Worm (Caenorhabditis elegans): ENCODE results near the gene Y22D7AL.6.

DNA sequence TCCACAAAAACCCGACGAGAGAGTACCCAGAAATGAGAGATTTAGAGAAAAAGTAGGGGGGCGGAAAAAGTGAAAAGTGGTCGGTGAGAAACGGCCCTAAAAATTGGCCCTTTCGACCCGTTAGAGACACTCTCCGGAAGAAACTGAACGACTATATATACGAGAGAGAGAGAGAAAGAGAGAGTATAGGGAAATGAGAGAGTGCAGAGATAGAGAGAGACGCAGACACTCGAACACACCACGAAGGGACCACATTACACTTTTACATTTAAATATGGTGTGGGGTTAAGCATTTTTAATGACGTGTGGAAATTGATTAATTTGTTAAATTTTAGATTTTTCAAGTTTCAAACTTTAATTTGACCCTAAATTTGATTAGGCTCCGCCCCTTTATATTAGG is 13.0 kb upstream of the Y22D7AL.6 start:
- TF ChIP-seq flt-1 (GFP tag; IDR thresholded peaks at IDR 0.05): no peak
- TF ChIP-seq T22C8.4 (GFP tag; IDR thresholded peaks at IDR 0.05): no peak
- no peak for TF ChIP-seq klf-2 (GFP tag; conservative IDR thresholded peaks at IDR 0.05)
- TF ChIP-seq tab-1 (GFP tag; IDR thresholded peaks at IDR 0.05): no peak
- 0 out of 2 replicates have a peak, but pooled peaks have one; percentile 10 for TF ChIP-seq ztf-29 (GFP tag; IDR thresholded peaks at IDR 0.05)
